Fruit fly (Drosophila melanogaster): ENCODE measurements around the gene Arglu1.

Gene Arglu1

DNA sequence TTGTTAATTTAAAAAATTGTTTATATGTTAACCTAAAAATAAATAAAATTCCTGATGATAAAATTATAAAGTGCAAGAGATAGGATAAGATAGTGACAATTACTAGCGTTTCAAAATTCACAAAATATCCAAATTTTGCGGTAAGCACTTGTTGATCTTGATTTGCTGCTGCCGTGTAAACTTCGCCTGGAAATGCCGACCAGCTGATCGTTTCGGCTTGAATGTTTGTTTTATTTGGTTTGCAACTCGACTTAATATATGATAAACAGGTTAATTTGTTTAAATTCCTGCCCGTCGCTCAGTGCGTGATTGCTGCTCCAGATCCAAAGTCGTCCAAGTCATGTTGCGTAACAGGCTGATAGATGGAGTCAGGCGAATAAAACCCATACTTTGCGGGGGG is 16.5 kb downstream of the Arglu1 start, which contains the start of gene CG4592 (continued):
- no peak for TF ChIP-seq sna (GFP tag; IDR thresholded peaks at IDR 0.05; ENCODE audit: partially characterized antibody)
- 0 out of 2 replicates have a peak, but pooled peaks have one; percentile 17 for TF ChIP-seq stc (GFP tag; IDR thresholded peaks at IDR 0.05)
- peak; percentile 70 for TF ChIP-seq CG12391 (tag; optimal IDR thresholded peaks at IDR 0.05)
- no peak for TF ChIP-seq CG9876 (GFP tag; optimal IDR thresholded peaks at IDR 0.05)
- TF ChIP-seq jumu (GFP tag; optimal IDR thresholded peaks at IDR 0.05) = peak; percentile 30
- TF ChIP-seq sens-2 (GFP tag; IDR thresholded peaks at IDR 0.05) = no peak
- peak; percentile 11; the same call in 1 of the 2 replicates for TF ChIP-seq danr (GFP tag; IDR thresholded peaks at IDR 0.05)
- peak; percentile 21; the same call in 1 of the 3 replicates for TF ChIP-seq B-H1 (GFP tag; IDR thresholded peaks at IDR 0.05)
- peak; percentile 31 for TF ChIP-seq Side (GFP tag; optimal IDR thresholded peaks at IDR 0.05)
- peak; percentile 66 for TF ChIP-seq caup (GFP tag; optimal IDR thresholded peaks at IDR 0.05; ENCODE audit: severe bottlenecking)
- TF ChIP-seq ken (GFP tag; IDR thresholded peaks at IDR 0.05) = peak; percentile 76; the same call in 2 of the 3 replicates
- TF ChIP-seq Hmx (GFP tag; optimal IDR thresholded peaks at IDR 0.05) = peak; percentile 25
- TF ChIP-seq otp (GFP tag; IDR thresholded peaks at IDR 0.05) = peak; percentile 67; the same call in 1 of the 3 replicates
- peak; percentile 62 for TF ChIP-seq CG4424 (GFP tag; optimal IDR thresholded peaks at IDR 0.05)
- TF ChIP-seq lab (GFP tag; optimal IDR thresholded peaks at IDR 0.05) = peak; percentile 78
- no peak for TF ChIP-seq Dip2 (GFP tag; IDR thresholded peaks at IDR 0.05)
- no peak for TF ChIP-seq ato (GFP tag; IDR thresholded peaks at IDR 0.05; ENCODE audit: partially characterized antibody)
- peak; percentile 69 for TF ChIP-seq Xrp1 (GFP tag; IDR thresholded peaks at IDR 0.05)

DNA sequence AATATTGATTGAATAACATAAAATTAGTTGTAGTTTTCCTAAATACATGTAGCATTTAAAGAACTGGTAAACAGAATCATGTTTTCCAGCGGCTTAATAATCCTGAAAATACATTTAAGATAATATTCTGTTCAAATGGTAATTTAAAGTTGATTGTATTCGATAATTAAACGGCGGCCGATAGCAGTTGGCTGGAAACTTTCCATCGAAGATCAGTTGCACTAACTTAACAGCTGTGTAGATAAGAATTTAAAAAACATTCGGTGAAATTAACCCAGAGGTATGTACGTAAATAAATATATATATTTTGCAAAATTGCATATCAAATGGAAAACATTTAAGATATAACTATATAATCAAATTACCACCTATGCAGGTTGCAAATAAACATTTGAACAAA is 18.0 kb downstream of the Arglu1 start, which contains the start of gene CG4594:
CG4594 (plus strand) TSS at position 212 of the 400 bp plus-strand sequence.
- TF ChIP-seq E2f2 (GFP tag; IDR thresholded peaks at IDR 0.05) (peak; percentile 80), CG14860 (GFP tag; IDR thresholded peaks at IDR 0.05; ENCODE audit: partially characterized antibody) (0 out of 3 replicates have a peak, but pooled peaks have one; percentile 12), MBD-R2 (GFP tag; IDR thresholded peaks at IDR 0.05) (0 out of 2 replicates have a peak, but pooled peaks have one; percentile 8), CG6791 (GFP tag; IDR thresholded peaks at IDR 0.05; ENCODE audit: partially characterized antibody) (peak; percentile 15; the same call in 2 of the 3 replicates), CG2116 (GFP tag; optimal IDR thresholded peaks at IDR 0.05) (peak; percentile 3), CrebB (tag; optimal IDR thresholded peaks at IDR 0.05) (no peak), CG34224 (GFP tag; IDR thresholded peaks at IDR 0.05; ENCODE audit: partially characterized antibody) (0 out of 3 replicates have a peak, but pooled peaks have one; percentile 28), exex (tag; optimal IDR thresholded peaks at IDR 0.05) (peak; percentile 22), pzg (GFP tag; optimal IDR thresholded peaks at IDR 0.05) (peak; percentile 17), nerfin-2 (GFP tag; IDR thresholded peaks at IDR 0.05; ENCODE audit: partially characterized antibody) (peak; percentile 41; the same call in 1 of the 2 replicates), tna (GFP tag; IDR thresholded peaks at IDR 0.05; ENCODE audit: partially characterized antibody) (peak; percentile 16; the same call in 1 of the 2 replicates), crp (GFP tag; optimal IDR thresholded peaks at IDR 0.05) (peak in 1 of 2 experiments; percentile 71), Scr (GFP tag; IDR thresholded peaks at IDR 0.05; ENCODE audit: partially characterized antibody) (0 out of 2 replicates have a peak, but pooled peaks have one; percentile 32), D19B (GFP tag; optimal IDR thresholded peaks at IDR 0.05) (no peak), CG11247 (GFP tag; IDR thresholded peaks at IDR 0.05) (no peak), Dp (GFP tag; optimal IDR thresholded peaks at IDR 0.05) (peak; percentile 69), Dref (GFP tag; IDR thresholded peaks at IDR 0.05) (peak; percentile 66), CG4424 (GFP tag; optimal IDR thresholded peaks at IDR 0.05) (no peak), CG7963 (GFP tag; IDR thresholded peaks at IDR 0.05; ENCODE audit: partially characterized antibody) (peak; percentile 13; the same call in 2 of the 3 replicates), HLH4C (GFP tag; IDR thresholded peaks at IDR 0.05; ENCODE audit: partially characterized antibody) (peak; percentile 23; the same call in 1 of the 3 replicates), CG11560 (tag; IDR thresholded peaks at IDR 0.05) (peak; percentile 92)
